Fruit fly (Drosophila melanogaster): ENCODE measurements around the gene Cdc7.

DNA sequence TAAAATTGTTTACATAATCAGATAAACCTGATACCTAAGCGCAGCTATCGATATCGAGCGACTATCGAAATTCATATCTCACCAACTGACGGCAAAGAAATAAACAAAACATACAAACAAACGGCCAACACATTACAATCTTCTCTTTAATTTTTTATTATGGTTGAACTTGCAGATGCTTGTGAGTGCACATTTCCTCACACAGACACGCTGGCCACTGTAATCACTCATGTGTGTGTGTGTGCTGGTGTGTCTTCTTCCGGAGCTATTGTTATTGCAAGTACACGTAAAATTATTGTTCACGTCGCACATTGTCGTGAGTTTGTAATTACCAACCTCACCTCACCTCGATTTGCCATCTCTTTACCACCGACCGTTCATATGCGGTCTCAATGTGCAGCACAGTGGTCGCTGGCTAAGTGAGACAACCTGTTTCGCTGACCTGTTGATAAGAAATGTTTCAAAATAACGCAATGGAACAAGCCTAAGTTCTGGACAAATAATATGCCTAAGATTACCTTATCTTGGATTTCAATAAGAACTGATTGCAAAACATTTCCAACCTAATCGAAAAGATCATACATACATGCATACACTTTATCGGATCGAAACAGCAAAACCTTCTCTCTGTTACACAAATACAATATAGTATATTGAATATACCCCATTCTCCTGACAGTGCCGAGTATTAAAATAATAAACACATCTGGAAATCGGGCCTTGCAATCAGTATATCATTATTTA lies 50.9 kb downstream of the Cdc7 start:
- peak; percentile 13 for TF ChIP-seq CG12768 (GFP tag; optimal IDR thresholded peaks at IDR 0.05)
- peak; percentile 24 for TF ChIP-seq CG11617 (GFP tag; optimal IDR thresholded peaks at IDR 0.05)
- peak; percentile 0 for TF ChIP-seq CG14711 (tag; optimal IDR thresholded peaks at IDR 0.05)
- peak; percentile 2 for TF ChIP-seq CG7045 (GFP tag; optimal IDR thresholded peaks at IDR 0.05)
- TF ChIP-seq bab1 (GFP tag; optimal IDR thresholded peaks at IDR 0.05), result no peak
- TF ChIP-seq tj (GFP tag; optimal IDR thresholded peaks at IDR 0.05), result peak; percentile 87
- TF ChIP-seq toe (GFP tag; optimal IDR thresholded peaks at IDR 0.05), result peak; percentile 6
- peak; percentile 66 for TF ChIP-seq cic (GFP tag; optimal IDR thresholded peaks at IDR 0.05)
- no peak for TF ChIP-seq kay (GFP tag; ENCODE audit: borderline replicate concordance)
